Worm (Caenorhabditis elegans) whole organism, L2 larva: ENCODE data around the gene C27A7.6.

Experiments
- C34F6.9 ChIP-seq: fragments of 150-350 bp; optimal IDR thresholded peaks from 2 replicates; lab custom pipeline; 2014; ENCODE audit warnings: missing biosample characterization, missing genetic modification characterization
- R02D3.7 ChIP-seq: fragments of 150-350 bp; optimal IDR thresholded peaks from 2 replicates; lab custom pipeline; 2014; ENCODE audit warnings: missing biosample characterization, missing genetic modification characterization
- Y55F3AM.14 ChIP-seq: fragments of 200-800 bp; sonication (Bioruptor generic); optimal IDR thresholded peaks from 2 replicates; lab custom pipeline; 2018; ENCODE audit warnings: mild to moderate bottlenecking, missing genetic modification characterization, missing compliant biosample characterization
- ZK546.5 ChIP-seq: sonication (generic microtip); optimal IDR thresholded peaks from 2 replicates; lab custom pipeline; 2017; ENCODE audit warnings: missing biosample characterization, missing genetic modification characterization
- alr-1 ChIP-seq: fragments of 150-350 bp; optimal IDR thresholded peaks from 2 replicates; lab custom pipeline; 2014; ENCODE audit warnings: missing biosample characterization, missing genetic modification characterization
- aly-2 ChIP-seq: fragments of 150-350 bp; optimal IDR thresholded peaks from 2 replicates; lab custom pipeline; 2014; ENCODE audit warnings: missing biosample characterization, missing genetic modification characterization
- ama-1 ChIP-seq: fragments of 150-350 bp; optimal IDR thresholded peaks from 2 replicates; lab custom pipeline; 2018; ENCODE audit warnings: inconsistent platforms
- blmp-1 ChIP-seq: sonication (generic microtip); optimal IDR thresholded peaks from 2 replicates; lab custom pipeline; 2017; ENCODE audit warnings: missing genetic modification characterization, mild to moderate bottlenecking, missing compliant biosample characterization, antibody characterized with exemption, moderate library complexity; ENCODE audit not compliant: insufficient read depth
- ceh-82 ChIP-seq: fragments of 150-350 bp; optimal IDR thresholded peaks from 2 replicates; lab custom pipeline; 2014; ENCODE audit warnings: missing biosample characterization, missing genetic modification characterization
- crh-2 ChIP-seq: sonication (generic microtip); optimal IDR thresholded peaks from 2 replicates; lab custom pipeline; 2017; ENCODE audit warnings: missing biosample characterization, missing genetic modification characterization
- egl-27 ChIP-seq: sonication (generic microtip); optimal IDR thresholded peaks from 3 replicates; lab custom pipeline; 2017; ENCODE audit warnings: missing biosample characterization, missing genetic modification reagents, missing genetic modification characterization
- elt-1 ChIP-seq: fragments of 150-350 bp; optimal IDR thresholded peaks from 2 replicates; lab custom pipeline; 2014; ENCODE audit warnings: missing biosample characterization, missing genetic modification characterization
- elt-3 ChIP-seq: sonication (generic microtip); optimal IDR thresholded peaks from 2 replicates; lab custom pipeline; 2017; ENCODE audit warnings: missing biosample characterization, missing genetic modification characterization
- fos-1 ChIP-seq: fragments of 150-350 bp; optimal IDR thresholded peaks from 2 replicates; lab custom pipeline; 2014; ENCODE audit warnings: missing biosample characterization, missing genetic modification characterization
- gmeb-1 ChIP-seq: fragments of 150-350 bp; optimal IDR thresholded peaks from 2 replicates; lab custom pipeline; 2014; ENCODE audit warnings: missing biosample characterization, missing genetic modification characterization
- lin-11 ChIP-seq: fragments of 150-350 bp; sonication (generic microtip); optimal IDR thresholded peaks from 2 replicates; lab custom pipeline; 2014; ENCODE audit warnings: missing biosample characterization, missing genetic modification characterization, inconsistent platforms, mixed read lengths
- lin-39 ChIP-seq: fragments of 150-350 bp; optimal IDR thresholded peaks from 2 replicates; lab custom pipeline; 2014; ENCODE audit warnings: missing biosample characterization, missing genetic modification reagents, missing genetic modification characterization
- mdl-1 ChIP-seq, 2 experiments: fragments of 150-350 bp in 1 of 2; sonication (generic microtip) in 1 of 2; optimal IDR thresholded peaks; 2 replicates each; lab custom pipeline; 2017; ENCODE audit warnings: missing biosample characterization in 2 of 2, missing genetic modification characterization in 2 of 2
- nhr-10 ChIP-seq: sonication (generic microtip); optimal IDR thresholded peaks from 2 replicates; lab custom pipeline; 2017; ENCODE audit warnings: missing biosample characterization, missing genetic modification characterization
- nhr-11 ChIP-seq: fragments of 150-350 bp; optimal IDR thresholded peaks from 2 replicates; lab custom pipeline; 2014; ENCODE audit warnings: missing biosample characterization, missing genetic modification characterization
- nhr-129 ChIP-seq: fragments of 150-350 bp; optimal IDR thresholded peaks from 2 replicates; lab custom pipeline; 2014; ENCODE audit warnings: missing biosample characterization, missing genetic modification characterization
- nhr-21 ChIP-seq: fragments of 150-350 bp; optimal IDR thresholded peaks from 2 replicates; lab custom pipeline; 2014; ENCODE audit warnings: missing biosample characterization, missing genetic modification characterization
- nhr-23 ChIP-seq: fragments of 150-350 bp; optimal IDR thresholded peaks from 2 replicates; lab custom pipeline; 2014; ENCODE audit warnings: missing biosample characterization, missing genetic modification reagents, missing genetic modification characterization
- nhr-237 ChIP-seq: fragments of 150-350 bp; optimal IDR thresholded peaks from 2 replicates; lab custom pipeline; 2014; ENCODE audit warnings: missing biosample characterization, missing genetic modification characterization
- nhr-25 ChIP-seq: fragments of 150-350 bp; sonication (generic microtip); optimal IDR thresholded peaks from 3 replicates; lab custom pipeline; 2014; ENCODE audit warnings: missing biosample characterization, missing genetic modification characterization
- nhr-6 ChIP-seq: fragments of 150-350 bp; optimal IDR thresholded peaks from 2 replicates; lab custom pipeline; 2014; ENCODE audit warnings: missing biosample characterization, missing genetic modification characterization
- nhr-77 ChIP-seq: fragments of 150-350 bp; optimal IDR thresholded peaks from 2 replicates; lab custom pipeline; 2014; ENCODE audit warnings: missing biosample characterization, missing genetic modification characterization
- sem-4 ChIP-seq: fragments of 150-350 bp; optimal IDR thresholded peaks from 2 replicates; lab custom pipeline; 2014; ENCODE audit warnings: missing biosample characterization, missing genetic modification reagents, missing genetic modification characterization
- skn-1 ChIP-seq: sonication (generic microtip); optimal IDR thresholded peaks from 2 replicates; lab custom pipeline; 2017; ENCODE audit warnings: missing biosample characterization, missing genetic modification characterization
- sma-9 ChIP-seq, 2 experiments: fragments of 150-350 bp in 1 of 2; sonication (generic microtip) in 1 of 2; optimal IDR thresholded peaks; 2 replicates each; lab custom pipeline; 2014 to 2016; ENCODE audit warnings: missing genetic modification characterization in 2 of 2, mild to moderate bottlenecking in 1 of 2, missing biosample characterization in 1 of 2, missing compliant biosample characterization in 1 of 2, missing genetic modification reagents in 1 of 2, moderate library complexity in 1 of 2
- snpc-4 ChIP-seq: fragments of 150-350 bp; optimal IDR thresholded peaks from 2 replicates; lab custom pipeline; 2014; ENCODE audit warnings: missing biosample characterization, missing genetic modification characterization
- unc-39 ChIP-seq: fragments of 150-350 bp; optimal IDR thresholded peaks from 2 replicates; lab custom pipeline; 2014; ENCODE audit warnings: missing biosample characterization, missing genetic modification characterization
- unc-62 ChIP-seq: fragments of 150-350 bp; optimal IDR thresholded peaks from 2 replicates; lab custom pipeline; 2014; ENCODE audit warnings: missing biosample characterization, missing genetic modification reagents, missing genetic modification characterization
- ztf-11 ChIP-seq: sonication (generic microtip); optimal IDR thresholded peaks from 2 replicates; lab custom pipeline; 2017; ENCODE audit warnings: missing biosample characterization, missing genetic modification characterization
- ztf-4 ChIP-seq: fragments of 150-350 bp; optimal IDR thresholded peaks from 2 replicates; lab custom pipeline; 2014; ENCODE audit warnings: missing biosample characterization, missing genetic modification characterization

C27A7.6 gene

DNA sequence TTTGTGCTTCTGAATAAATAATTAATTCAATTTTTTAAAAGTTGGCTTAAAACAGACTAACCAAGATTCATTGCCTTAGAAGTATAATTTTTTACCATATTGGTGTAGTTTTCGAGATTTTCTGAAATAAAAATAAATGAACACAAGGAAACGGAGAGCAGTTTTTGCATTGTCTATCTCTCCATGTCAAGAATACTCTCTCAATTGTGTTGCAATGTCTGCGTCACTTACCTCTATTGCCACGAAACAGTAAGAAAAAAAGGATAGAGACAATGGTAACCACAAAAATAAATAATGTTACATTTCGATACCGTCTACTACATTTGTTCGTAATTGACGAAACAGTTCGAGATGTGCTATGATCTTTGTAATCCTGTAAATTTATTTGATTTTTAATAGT is 47.7 kb downstream of the C27A7.6 start, which contains the start of gene R07B7.10:
R07B7.10 (plus strand) TSS at position 285 of the 400 bp plus-strand sequence.
- TF ChIP-seq crh-2 (tag; lab: Kevin White, UChicago), result peak; percentile 12
- no peak for TF ChIP-seq blmp-1 (tag; lab: Kevin White, UChicago)
- no peak for TF ChIP-seq fos-1
- peak; percentile 0 for TF ChIP-seq sma-9 (GFP tag; optimal IDR thresholded peaks at IDR 0.05; lab: Kevin White, UChicago)
- TF ChIP-seq sma-9 (tag; optimal IDR thresholded peaks at IDR 0.05; lab: Kevin White, UChicago), result no peak
- no peak for TF ChIP-seq nhr-21 (tag; lab: Kevin White, UChicago)

ce11 chrV:12080274-12080673 is 50.3 kb downstream of the C27A7.6 start, which contains the start of gene R07B7.9:
Gene R07B7.9 (minus strand): TSS chrV:12080374.
- TF ChIP-seq mdl-1 (tag; optimal IDR thresholded peaks at IDR 0.05; lab: Kevin White, UChicago), result no peak
- no peak for TF ChIP-seq nhr-77 (tag; lab: Kevin White, UChicago)
- TF ChIP-seq C34F6.9, result no peak
- TF ChIP-seq unc-39, result no peak
- TF ChIP-seq nhr-21 (tag; lab: Kevin White, UChicago), result no peak
- TF ChIP-seq nhr-11, result no peak
- TF ChIP-seq nhr-237, result no peak
- TF ChIP-seq elt-1, result no peak
- TF ChIP-seq snpc-4, result no peak
- no peak for TF ChIP-seq R02D3.7 (tag; lab: Kevin White, UChicago)
- TF ChIP-seq lin-39 (tag; lab: Kevin White, UChicago), result no peak
- no peak for TF ChIP-seq egl-27
- no peak for TF ChIP-seq crh-2 (tag; lab: Kevin White, UChicago)
- TF ChIP-seq ztf-11 (tag; lab: Kevin White, UChicago), result no peak
- TF ChIP-seq lin-11 (tag; lab: Kevin White, UChicago), result no peak
- no peak for TF ChIP-seq nhr-23 (tag; lab: Kevin White, UChicago)
- TF ChIP-seq ama-1 (lab: Kevin White, UChicago), result no peak
- TF ChIP-seq unc-62 (GFP tag; lab: Kevin White, UChicago), result no peak
- no peak for TF ChIP-seq nhr-129 (tag; lab: Kevin White, UChicago)
- no peak for TF ChIP-seq ZK546.5 (tag; lab: Kevin White, UChicago)

DNA sequence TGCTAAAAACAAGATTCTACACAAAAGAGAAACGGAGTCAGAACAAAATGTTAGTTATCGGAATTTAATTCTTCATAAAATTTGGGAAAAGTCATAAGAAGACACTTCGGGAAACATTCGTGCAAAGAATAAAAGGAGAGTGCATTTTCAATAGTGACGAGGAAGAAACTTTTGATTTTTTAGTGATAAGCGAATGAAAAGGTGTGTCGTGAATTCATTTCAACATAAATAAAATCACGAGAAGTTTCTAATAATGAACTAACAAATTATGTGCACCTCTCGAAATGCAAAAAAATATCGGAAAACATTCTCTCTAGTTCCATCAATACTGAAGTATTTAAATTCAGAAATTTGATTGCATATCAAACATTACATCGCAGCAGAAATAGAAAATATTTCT is 54.6 kb downstream of the C27A7.6 start:
- TF ChIP-seq crh-2 (tag; lab: Kevin White, UChicago) (peak; percentile 0), gmeb-1 (tag; lab: Kevin White, UChicago) (peak; percentile 20), alr-1 (tag; lab: Kevin White, UChicago) (no peak), aly-2 (tag; lab: Kevin White, UChicago) (no peak), skn-1 (tag; lab: Kevin White, UChicago) (peak; percentile 40), nhr-25 (tag; lab: Kevin White, UChicago) (no peak), nhr-237 (no peak), fos-1 (peak; percentile 56)

DNA sequence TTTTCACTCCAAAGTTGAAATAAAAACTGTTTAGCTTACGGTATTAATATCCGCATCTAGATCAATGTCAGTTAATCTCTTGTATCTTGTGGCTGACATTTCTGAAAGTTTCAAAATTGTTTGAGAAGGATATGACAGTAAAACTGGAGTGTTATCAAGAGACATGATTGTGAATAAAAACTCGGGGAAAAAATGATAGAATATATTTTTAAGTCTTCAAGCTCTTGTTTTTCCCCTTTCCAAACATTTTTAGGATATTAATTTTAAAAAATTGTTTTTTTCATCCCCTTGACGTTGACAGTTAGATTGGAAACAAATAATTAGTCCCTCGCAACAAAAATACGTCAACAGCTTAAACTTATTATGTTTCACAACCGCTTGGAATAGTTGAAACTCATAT is 55.7 kb downstream of the C27A7.6 start, which contains the start of gene R07B7.6:
R07B7.6 (minus strand) TSS at position 101 of the 400 bp plus-strand sequence.
- TF ChIP-seq sem-4, result no peak
- TF ChIP-seq elt-3 (tag; lab: Kevin White, UChicago), result no peak
- no peak for TF ChIP-seq alr-1 (tag; lab: Kevin White, UChicago)
- no peak for TF ChIP-seq elt-1
- no peak for TF ChIP-seq nhr-10
- no peak for TF ChIP-seq skn-1 (tag; lab: Kevin White, UChicago)
- no peak for TF ChIP-seq snpc-4
- no peak for TF ChIP-seq Y55F3AM.14 (GFP tag; lab: Kevin White, UChicago)
- no peak for TF ChIP-seq egl-27
- TF ChIP-seq nhr-23 (tag; lab: Kevin White, UChicago), result no peak
- no peak for TF ChIP-seq aly-2 (tag; lab: Kevin White, UChicago)
- TF ChIP-seq ceh-82 (tag; lab: Kevin White, UChicago), result no peak
- no peak for TF ChIP-seq R02D3.7 (tag; lab: Kevin White, UChicago)
- no peak for TF ChIP-seq unc-39
- TF ChIP-seq fos-1, result no peak
- TF ChIP-seq ZK546.5 (tag; lab: Kevin White, UChicago), result no peak
- no peak for TF ChIP-seq nhr-6 (tag; lab: Kevin White, UChicago)
- TF ChIP-seq nhr-77 (tag; lab: Kevin White, UChicago), result no peak
- no peak for TF ChIP-seq lin-39 (tag; lab: Kevin White, UChicago)
- no peak for TF ChIP-seq ztf-4 (tag; lab: Kevin White, UChicago)
